Worm (Caenorhabditis elegans): ENCODE results near the gene rpac-40.

DNA sequence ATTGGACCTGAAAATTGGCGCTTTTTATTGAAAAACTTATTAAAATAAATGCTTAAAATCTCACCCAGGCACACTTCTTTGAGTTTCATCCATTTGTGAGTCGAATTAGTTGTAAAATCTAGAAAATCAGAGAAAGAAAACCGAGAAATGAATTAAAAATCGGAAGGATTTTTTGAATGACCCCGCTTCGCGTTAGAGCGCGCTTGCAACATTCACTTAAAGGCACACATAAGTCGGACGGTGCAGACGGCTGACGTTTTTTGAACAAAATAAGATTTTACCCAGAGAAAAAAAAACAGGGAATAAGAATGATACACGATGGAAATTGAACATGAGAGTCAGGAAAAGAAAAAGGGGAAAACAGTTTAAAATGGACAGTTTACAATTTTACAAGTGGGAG is 29.6 kb upstream of the rpac-40 start:
- TF ChIP-seq jun-1 (tag; optimal IDR thresholded peaks at IDR 0.05) (no peak), lin-15B (tag; optimal IDR thresholded peaks at IDR 0.05) (peak; percentile 50), unc-62 (GFP tag; optimal IDR thresholded peaks at IDR 0.05) (no peak)
